Worm (Caenorhabditis elegans) whole organism, mixed stage, embryonic: ENCODE results near the gene W09C2.7.

Source experiments
- blmp-1 ChIP-seq: fragments of 150-350 bp; optimal IDR thresholded peaks from 2 replicates; lab custom pipeline; 2014; ENCODE audit warnings: missing biosample characterization, missing genetic modification characterization
- ceh-43 ChIP-seq: fragments of 200-800 bp; sonication (Bioruptor generic); optimal IDR thresholded peaks from 2 replicates; lab custom pipeline; 2018; ENCODE audit warnings: mild to moderate bottlenecking, missing genetic modification characterization, moderate library complexity, missing compliant biosample characterization
- ceh-83 ChIP-seq: fragments of 200-800 bp; sonication (Bioruptor generic); optimal IDR thresholded peaks from 2 replicates; lab custom pipeline; 2018; ENCODE audit warnings: mild to moderate bottlenecking, missing genetic modification characterization, missing compliant biosample characterization
- drap-1 ChIP-seq: fragments of 200-800 bp; sonication (Bioruptor generic); optimal IDR thresholded peaks from 3 replicates; lab custom pipeline; 2018; ENCODE audit warnings: mild to moderate bottlenecking, missing genetic modification characterization, missing compliant biosample characterization
- elt-3 ChIP-seq: fragments of 150-350 bp; optimal IDR thresholded peaks from 2 replicates; lab custom pipeline; 2014; ENCODE audit warnings: missing biosample characterization, missing genetic modification characterization
- hlh-1 ChIP-seq: fragments of 150-350 bp; optimal IDR thresholded peaks from 2 replicates; lab custom pipeline; 2014; ENCODE audit warnings: missing biosample characterization, missing genetic modification reagents, missing genetic modification characterization
- lin-13 ChIP-seq: fragments of 150-350 bp; optimal IDR thresholded peaks from 2 replicates; lab custom pipeline; 2014; ENCODE audit warnings: missing biosample characterization, missing genetic modification characterization
- nhr-28 ChIP-seq: fragments of 150-350 bp; optimal IDR thresholded peaks from 2 replicates; lab custom pipeline; 2014; ENCODE audit warnings: missing biosample characterization, missing genetic modification characterization
- nhr-76 ChIP-seq: sonication (generic microtip); optimal IDR thresholded peaks from 2 replicates; lab custom pipeline; 2017; ENCODE audit warnings: missing biosample characterization, missing genetic modification characterization
- pha-4 ChIP-seq: fragments of 150-350 bp; optimal IDR thresholded peaks from 2 replicates; lab custom pipeline; 2018; ENCODE audit warnings: missing biosample characterization, missing genetic modification reagents, missing genetic modification characterization
- unc-39 ChIP-seq: fragments of 150-350 bp; optimal IDR thresholded peaks from 2 replicates; lab custom pipeline; 2014; ENCODE audit warnings: missing biosample characterization, missing genetic modification characterization
- unc-62 ChIP-seq: fragments of 150-350 bp; optimal IDR thresholded peaks from 2 replicates; lab custom pipeline; 2014; ENCODE audit warnings: missing biosample characterization, missing genetic modification reagents, missing genetic modification characterization
- ztf-11 ChIP-seq: fragments of 150-350 bp; optimal IDR thresholded peaks from 2 replicates; lab custom pipeline; 2014; ENCODE audit warnings: missing biosample characterization, missing genetic modification characterization

- TF ChIP-seq unc-39 (tag; lab: Kevin White, UChicago) (no peak), elt-3 (tag; lab: Kevin White, UChicago) (no peak), ceh-83 (GFP tag; lab: Kevin White, UChicago) (no peak), nhr-28 (tag; lab: Kevin White, UChicago) (no peak), pha-4 (tag; lab: Kevin White, UChicago) (no peak), hlh-1 (tag; lab: Kevin White, UChicago) (no peak), lin-13 (tag; lab: Kevin White, UChicago) (no peak), ceh-43 (GFP tag; lab: Kevin White, UChicago) (no peak), ztf-11 (no peak), unc-62 (GFP tag; lab: Kevin White, UChicago) (no peak), blmp-1 (tag; lab: Kevin White, UChicago) (no peak), drap-1 (no peak), nhr-76 (no peak)
Measured at ce11 chrIV:9588784-9589457, 33.3 kb downstream of the W09C2.7 start, which contains the start of gene trcs-1.
